Fruit fly (Drosophila melanogaster) whole organism, embryonic: ENCODE measurements around the gene CG31960.

ENCODE experiments used
- Abd-B ChIP-seq: fragments of 200-800 bp; sonication (Bioruptor generic); optimal IDR thresholded peaks from 2 replicates; lab custom pipeline; 2018; ENCODE audit warnings: missing biosample characterization, mild to moderate bottlenecking, missing genetic modification characterization, moderate library complexity
- Aef1 ChIP-seq: fragments of 200-800 bp; sonication (Bioruptor generic); IDR thresholded peaks from 3 replicates; pipeline ENCODE4 v1.3.6; 2022; ENCODE audit warnings: missing biosample characterization, missing genetic modification characterization
- Atf-2 ChIP-seq: fragments of 200-800 bp; sonication (Bioruptor generic); optimal IDR thresholded peaks from 2 replicates; lab custom pipeline; 2016; ENCODE audit warnings: missing biosample characterization, missing genetic modification characterization
- CG1024 ChIP-seq: fragments of 200-800 bp; sonication (Bioruptor generic); IDR thresholded peaks from 2 replicates; pipeline ENCODE4 v1.3.6; 2022; ENCODE audit warnings: missing biosample characterization, missing genetic modification characterization
- CG10565 ChIP-seq: fragments of 200-800 bp; sonication (Bioruptor generic); optimal IDR thresholded peaks from 3 replicates; lab custom pipeline; 2016; ENCODE audit warnings: missing biosample characterization, mild to moderate bottlenecking, missing genetic modification characterization
- CG11696 ChIP-seq: fragments of 200-800 bp; sonication (Bioruptor generic); IDR thresholded peaks from 2 replicates; pipeline ENCODE4 v1.3.6; 2022; ENCODE audit warnings: missing biosample characterization, missing genetic modification characterization
- CG12299 ChIP-seq: fragments of 200-800 bp; sonication (Bioruptor generic); optimal IDR thresholded peaks from 2 replicates; lab custom pipeline; 2018; ENCODE audit warnings: missing biosample characterization, mild to moderate bottlenecking, missing genetic modification characterization
- CG14710 ChIP-seq: fragments of 200-800 bp; sonication (Bioruptor generic); optimal IDR thresholded peaks from 3 replicates; lab custom pipeline; 2019; ENCODE audit warnings: missing biosample characterization, mild to moderate bottlenecking, missing genetic modification characterization, moderate library complexity
- CG15011 ChIP-seq: fragments of 200-800 bp; sonication (Bioruptor generic); optimal IDR thresholded peaks from 3 replicates; lab custom pipeline; 2018; ENCODE audit warnings: missing biosample characterization, mild to moderate bottlenecking, missing genetic modification characterization
- CG15073 ChIP-seq: fragments of 200-800 bp; sonication (Bioruptor generic); optimal IDR thresholded peaks from 2 replicates; lab custom pipeline; 2016; ENCODE audit warnings: missing biosample characterization, missing genetic modification characterization
- CG18764 ChIP-seq: fragments of 200-800 bp; sonication (Bioruptor generic); optimal IDR thresholded peaks from 3 replicates; lab custom pipeline; 2016; ENCODE audit warnings: missing biosample characterization, missing genetic modification characterization
- CG31365 ChIP-seq: fragments of 200-800 bp; sonication (Bioruptor generic); optimal IDR thresholded peaks from 2 replicates; lab custom pipeline; 2018; ENCODE audit warnings: missing biosample characterization, mild to moderate bottlenecking, missing genetic modification characterization
- CG3838 ChIP-seq: fragments of 200-800 bp; sonication (Bioruptor generic); optimal IDR thresholded peaks from 3 replicates; lab custom pipeline; 2016; ENCODE audit warnings: missing biosample characterization, missing genetic modification characterization
- CG6683 ChIP-seq: fragments of 200-800 bp; sonication (Bioruptor generic); optimal IDR thresholded peaks from 2 replicates; lab custom pipeline; 2017; ENCODE audit warnings: missing biosample characterization, mild to moderate bottlenecking, missing genetic modification characterization, missing genetic modification reagents
- CG6765 ChIP-seq: fragments of 200-800 bp; sonication (Bioruptor generic); optimal IDR thresholded peaks from 3 replicates; lab custom pipeline; 2017; ENCODE audit warnings: missing biosample characterization, mild to moderate bottlenecking, missing genetic modification characterization
- CG7786 ChIP-seq: fragments of 200-800 bp; sonication (Bioruptor generic); optimal IDR thresholded peaks from 2 replicates; lab custom pipeline; 2016; ENCODE audit warnings: missing biosample characterization, missing genetic modification characterization
- CG9215 ChIP-seq: fragments of 200-800 bp; sonication (Bioruptor generic); IDR thresholded peaks from 2 replicates; pipeline ENCODE4 v1.3.6; 2022; ENCODE audit warnings: missing biosample characterization, missing genetic modification characterization
- CG9797 ChIP-seq: fragments of 200-800 bp; sonication (Bioruptor generic); optimal IDR thresholded peaks from 3 replicates; lab custom pipeline; 2018; ENCODE audit warnings: missing biosample characterization, mild to moderate bottlenecking, missing genetic modification characterization
- CG9817 ChIP-seq: fragments of 200-800 bp; sonication (Bioruptor generic); optimal IDR thresholded peaks from 2 replicates; lab custom pipeline; 2018; ENCODE audit warnings: missing biosample characterization, mild to moderate bottlenecking, missing genetic modification characterization, moderate library complexity
- CkIIα-i1 ChIP-seq: fragments of 200-800 bp; sonication (Bioruptor generic); IDR thresholded peaks from 2 replicates; pipeline ENCODE4 v1.3.6; 2022; ENCODE audit warnings: missing biosample characterization, missing genetic modification characterization
- Dip2 ChIP-seq: fragments of 200-800 bp; sonication (Bioruptor generic); IDR thresholded peaks from 2 replicates; pipeline ENCODE4 v1.3.6; 2022; ENCODE audit warnings: missing biosample characterization, missing genetic modification characterization
- GATAe ChIP-seq: fragments of 200-800 bp; sonication (Bioruptor generic); conservative IDR thresholded peaks from 2 replicates; pipeline ENCODE4 v1.3.6; 2022; ENCODE audit warnings: missing biosample characterization, missing genetic modification characterization
- Gsc ChIP-seq: fragments of 200-800 bp; sonication (Bioruptor generic); IDR thresholded peaks from 2 replicates; pipeline ENCODE4 v1.3.6; 2022; ENCODE audit warnings: missing biosample characterization, missing genetic modification characterization
- Hmr ChIP-seq: fragments of 200-800 bp; sonication (Bioruptor generic); optimal IDR thresholded peaks from 3 replicates; lab custom pipeline; 2017; ENCODE audit warnings: mild to moderate bottlenecking, missing biosample characterization, missing genetic modification reagents, missing genetic modification characterization
- Max ChIP-seq: fragments of 200-800 bp; sonication (Bioruptor generic); optimal IDR thresholded peaks from 2 replicates; lab custom pipeline; 2016; ENCODE audit warnings: missing biosample characterization, mild to moderate bottlenecking, missing genetic modification characterization
- Mrtf ChIP-seq: fragments of 200-800 bp; sonication (Bioruptor generic); IDR thresholded peaks from 3 replicates; pipeline ENCODE4 v1.3.6; 2022; ENCODE audit warnings: missing biosample characterization, missing genetic modification characterization
- Rfx ChIP-seq: fragments of 200-800 bp; sonication (Bioruptor generic); IDR thresholded peaks from 2 replicates; pipeline ENCODE4 v1.3.6; 2022; ENCODE audit warnings: missing biosample characterization, missing genetic modification characterization
- ac ChIP-seq: fragments of 200-800 bp; sonication (Bioruptor generic); optimal IDR thresholded peaks from 3 replicates; lab custom pipeline; 2017; ENCODE audit warnings: missing biosample characterization, mild to moderate bottlenecking, missing genetic modification characterization
- caup ChIP-seq: fragments of 200-800 bp; sonication (Bioruptor generic); optimal IDR thresholded peaks from 3 replicates; lab custom pipeline; 2017; ENCODE audit warnings: missing biosample characterization, mild to moderate bottlenecking, missing genetic modification characterization, moderate library complexity; ENCODE audit not compliant: severe bottlenecking
- chm ChIP-seq: fragments of 200-800 bp; sonication (Bioruptor generic); IDR thresholded peaks from 2 replicates; pipeline ENCODE4 v1.3.6; 2022; ENCODE audit warnings: missing biosample characterization, missing genetic modification characterization
- dpn ChIP-seq, 2 experiments: fragments of 200-800 bp; sonication (Bioruptor generic); optimal IDR thresholded peaks; 3 replicates each; lab custom pipeline; 2016; ENCODE audit warnings: missing biosample characterization in 2 of 2, missing genetic modification characterization in 2 of 2
- en ChIP-seq: fragments of 200-800 bp; sonication (Bioruptor generic); optimal IDR thresholded peaks from 2 replicates; lab custom pipeline; 2016; ENCODE audit warnings: missing biosample characterization, missing genetic modification characterization
- fd96Cb ChIP-seq: fragments of 200-800 bp; sonication (Bioruptor generic); optimal IDR thresholded peaks from 2 replicates; lab custom pipeline; 2018; ENCODE audit warnings: missing biosample characterization, mild to moderate bottlenecking, missing genetic modification characterization, moderate library complexity
- gce ChIP-seq: fragments of 200-800 bp; sonication (Bioruptor generic); IDR thresholded peaks from 3 replicates; pipeline ENCODE4 v1.3.6; 2022; ENCODE audit warnings: missing biosample characterization, missing genetic modification characterization
- gem ChIP-seq: fragments of 200-800 bp; sonication (Bioruptor generic); optimal IDR thresholded peaks from 2 replicates; lab custom pipeline; 2019; ENCODE audit warnings: missing biosample characterization, mild to moderate bottlenecking, missing genetic modification characterization, moderate library complexity
- gsb ChIP-seq: fragments of 200-800 bp; sonication (Bioruptor generic); IDR thresholded peaks from 2 replicates; pipeline ENCODE4 v1.3.6; 2022; ENCODE audit warnings: missing biosample characterization, missing genetic modification characterization
- gt ChIP-seq: fragments of 200-800 bp; sonication (Bioruptor generic); IDR thresholded peaks from 2 replicates; pipeline ENCODE4 v1.3.6; 2022; ENCODE audit warnings: missing biosample characterization, missing genetic modification characterization
- lab ChIP-seq: fragments of 200-800 bp; sonication (Bioruptor generic); optimal IDR thresholded peaks from 3 replicates; lab custom pipeline; 2017; ENCODE audit warnings: missing biosample characterization, missing genetic modification characterization, mild to moderate bottlenecking, moderate library complexity, missing genetic modification reagents
- maf-S ChIP-seq: fragments of 200-800 bp; sonication (Bioruptor generic); optimal IDR thresholded peaks from 2 replicates; lab custom pipeline; 2016; ENCODE audit warnings: missing biosample characterization, missing genetic modification characterization
- mirr ChIP-seq: fragments of 200-800 bp; sonication (Bioruptor generic); optimal IDR thresholded peaks from 3 replicates; lab custom pipeline; 2018; ENCODE audit warnings: missing biosample characterization, mild to moderate bottlenecking, missing genetic modification characterization
- nerfin-2 ChIP-seq: fragments of 200-800 bp; sonication (Bioruptor generic); IDR thresholded peaks from 2 replicates; pipeline ENCODE4 v1.3.6; 2022; ENCODE audit warnings: missing biosample characterization, missing genetic modification characterization; ENCODE audit not compliant: partially characterized antibody
- pita ChIP-seq: fragments of 200-800 bp; sonication (Bioruptor generic); optimal IDR thresholded peaks from 2 replicates; lab custom pipeline; 2017; ENCODE audit warnings: missing biosample characterization, mild to moderate bottlenecking, missing genetic modification characterization
- pnt ChIP-seq: fragments of 200-800 bp; sonication (Bioruptor generic); optimal IDR thresholded peaks from 3 replicates; lab custom pipeline; 2016; ENCODE audit warnings: missing biosample characterization, missing genetic modification characterization
- row ChIP-seq: fragments of 200-800 bp; sonication (Bioruptor generic); IDR thresholded peaks from 3 replicates; pipeline ENCODE4 v1.3.6; 2022; ENCODE audit warnings: missing biosample characterization, missing genetic modification characterization
- sqz ChIP-seq: fragments of 200-800 bp; sonication (Bioruptor generic); optimal IDR thresholded peaks from 3 replicates; lab custom pipeline; 2018; ENCODE audit warnings: missing biosample characterization, mild to moderate bottlenecking, missing genetic modification characterization
- stwl ChIP-seq: fragments of 200-800 bp; sonication (Bioruptor generic); optimal IDR thresholded peaks from 3 replicates; lab custom pipeline; 2018; ENCODE audit warnings: missing biosample characterization, mild to moderate bottlenecking, missing genetic modification characterization, moderate library complexity
- sug ChIP-seq: fragments of 200-800 bp; optimal IDR thresholded peaks from 2 replicates; lab custom pipeline; 2019; ENCODE audit warnings: missing biosample characterization, mild to moderate bottlenecking, missing genetic modification characterization, moderate library complexity
- tll ChIP-seq, 2 experiments: fragments of 200-800 bp in 1 of 2; fragments of >200 bp in 1 of 2; sonication (Bioruptor generic) in 1 of 2; optimal IDR thresholded peaks; 2 replicates each; lab custom pipeline; 2017 to 2019; ENCODE audit warnings: missing biosample characterization in 2 of 2, missing genetic modification characterization in 2 of 2, mild to moderate bottlenecking in 1 of 2, moderate library complexity in 1 of 2
- wor ChIP-seq: fragments of 200-800 bp; sonication (Bioruptor generic); IDR thresholded peaks from 2 replicates; pipeline ENCODE4 v1.3.6; 2022; ENCODE audit warnings: missing biosample characterization, missing genetic modification characterization

CG31960 gene

dm6 chr2L:3805274-3806196, 20.8 kb downstream of the CG31960 start (continued):
- peak; percentile 68 for TF ChIP-seq gem (tag; lab: Kevin White, UChicago)
- no peak for TF ChIP-seq CG9817 (tag; lab: Kevin White, UChicago)
- no peak for TF ChIP-seq nerfin-2 (GFP tag; lab: Robert Waterston, UW)
- TF ChIP-seq gt (GFP tag; lab: Robert Waterston, UW) = no peak
- TF ChIP-seq CG9215 (GFP tag; lab: Robert Waterston, UW) = no peak
- TF ChIP-seq caup (GFP tag; lab: Kevin White, UChicago) = no peak
- no peak for TF ChIP-seq mirr (GFP tag; lab: Kevin White, UChicago)
- TF ChIP-seq stwl (tag; lab: Kevin White, UChicago) = no peak
- TF ChIP-seq CG18764 (GFP tag; lab: Kevin White, UChicago) = no peak
- no peak for TF ChIP-seq CG10565 (GFP tag; lab: Kevin White, UChicago)
- no peak for TF ChIP-seq GATAe (GFP tag; lab: Robert Waterston, UW)
- no peak for TF ChIP-seq gsb (GFP tag; lab: Robert Waterston, UW)
- TF ChIP-seq CkIIα-i1 (GFP tag; lab: Robert Waterston, UW) = no peak
- no peak for TF ChIP-seq en (GFP tag; lab: Kevin White, UChicago)
- no peak for TF ChIP-seq CG9797 (GFP tag; lab: Kevin White, UChicago)
- TF ChIP-seq CG7786 (GFP tag; lab: Kevin White, UChicago) = no peak
- no peak for TF ChIP-seq dpn (GFP tag; optimal IDR thresholded peaks at IDR 0.05; lab: Kevin White, UChicago)
- TF ChIP-seq Atf-2 (GFP tag; lab: Kevin White, UChicago) = no peak
- no peak for TF ChIP-seq sug
- TF ChIP-seq chm (GFP tag; lab: Robert Waterston, UW) = peak; percentile 68
- TF ChIP-seq CG11696 (GFP tag; lab: Robert Waterston, UW) = no peak
- TF ChIP-seq CG14710 (tag; lab: Kevin White, UChicago) = peak; percentile 71
- TF ChIP-seq CG6683 (GFP tag; lab: Kevin White, UChicago) = no peak
- TF ChIP-seq fd96Cb = peak; percentile 43
- no peak for TF ChIP-seq lab
- TF ChIP-seq Aef1 (GFP tag; lab: Robert Waterston, UW) = no peak; the same call in 2 of the 3 replicates
- no peak for TF ChIP-seq CG15011
- TF ChIP-seq Mrtf (GFP tag; lab: Robert Waterston, UW) = 0 out of 3 replicates have a peak, but pooled peaks have one; percentile 42
- no peak for TF ChIP-seq Hmr (GFP tag; lab: Kevin White, UChicago)
- no peak for TF ChIP-seq ac
- TF ChIP-seq pita = no peak
- no peak for TF ChIP-seq maf-S (GFP tag; lab: Kevin White, UChicago)
- no peak for TF ChIP-seq CG31365 (tag; lab: Kevin White, UChicago)
- TF ChIP-seq CG15073 (GFP tag; lab: Kevin White, UChicago) = no peak
- TF ChIP-seq tll (GFP tag; optimal IDR thresholded peaks at IDR 0.05; lab: Kevin White, UChicago) = no peak
- no peak for TF ChIP-seq wor (GFP tag; lab: Robert Waterston, UW)
- TF ChIP-seq CG1024 (GFP tag; lab: Robert Waterston, UW) = peak; percentile 27; the same call in 1 of the 2 replicates
- no peak for TF ChIP-seq Rfx (GFP tag; lab: Robert Waterston, UW)
- no peak for TF ChIP-seq Dip2 (GFP tag; lab: Robert Waterston, UW)
- TF ChIP-seq pnt = no peak
- no peak for TF ChIP-seq CG3838 (GFP tag; lab: Kevin White, UChicago)
- TF ChIP-seq row (GFP tag; lab: Robert Waterston, UW) = peak; percentile 29; the same call in 2 of the 3 replicates
- 0 out of 3 replicates have a peak, but pooled peaks have one; percentile 14 for TF ChIP-seq gce (GFP tag; lab: Robert Waterston, UW)
- TF ChIP-seq CG6765 = no peak
- TF ChIP-seq CG12299 (tag; lab: Kevin White, UChicago) = no peak
- peak; percentile 4 for TF ChIP-seq Max (GFP tag; lab: Kevin White, UChicago)
- TF ChIP-seq Gsc = no peak
- TF ChIP-seq sqz (GFP tag; lab: Kevin White, UChicago) = peak; percentile 27
- TF ChIP-seq Abd-B = peak; percentile 38
